Worm (Caenorhabditis elegans) whole organism, mixed stage, embryonic: ENCODE data around the gene srz-78.

Experiments
- M03D4.4 ChIP-seq: sonication (generic microtip); optimal IDR thresholded peaks from 2 replicates; lab custom pipeline; 2017; ENCODE audit warnings: mild to moderate bottlenecking, missing genetic modification characterization, missing compliant biosample characterization
- bed-3 ChIP-seq: fragments of 200-800 bp; sonication (Bioruptor generic); optimal IDR thresholded peaks from 3 replicates; lab custom pipeline; 2018; ENCODE audit warnings: mild to moderate bottlenecking, missing genetic modification characterization, moderate library complexity, missing compliant biosample characterization
- ceh-83 ChIP-seq: fragments of 200-800 bp; sonication (Bioruptor generic); optimal IDR thresholded peaks from 2 replicates; lab custom pipeline; 2018; ENCODE audit warnings: mild to moderate bottlenecking, missing genetic modification characterization, missing compliant biosample characterization
- elt-1 ChIP-seq: sonication (generic microtip); optimal IDR thresholded peaks from 2 replicates; lab custom pipeline; 2017; ENCODE audit warnings: missing genetic modification characterization, mild to moderate bottlenecking, missing compliant biosample characterization, antibody characterized with exemption, moderate library complexity, borderline replicate concordance; ENCODE audit not compliant: insufficient read depth
- lin-32 ChIP-seq: fragments of 200-800 bp; sonication (Bioruptor generic); optimal IDR thresholded peaks from 2 replicates; lab custom pipeline; 2018; ENCODE audit warnings: mild to moderate bottlenecking, missing genetic modification characterization, missing compliant biosample characterization
- snpc-4 ChIP-seq: fragments of 150-350 bp; optimal IDR thresholded peaks from 2 replicates; lab custom pipeline; 2014; ENCODE audit warnings: missing biosample characterization, missing genetic modification characterization
- unc-120 ChIP-seq: sonication (generic microtip); optimal IDR thresholded peaks from 2 replicates; lab custom pipeline; 2017; ENCODE audit warnings: missing genetic modification characterization, missing compliant biosample characterization; ENCODE audit not compliant: poor library complexity, severe bottlenecking
- unc-62 ChIP-seq: fragments of 150-350 bp; optimal IDR thresholded peaks from 2 replicates; lab custom pipeline; 2014; ENCODE audit warnings: missing biosample characterization, missing genetic modification reagents, missing genetic modification characterization

ce11 chrIV:3496358-3496757 is 4.8 kb downstream of the srz-78 start, which contains the start of gene C09G12.17:
- TF ChIP-seq bed-3 (GFP tag; lab: Kevin White, UChicago) (no peak), elt-1 (no peak), snpc-4 (tag; lab: Kevin White, UChicago) (no peak), unc-62 (GFP tag; lab: Kevin White, UChicago) (no peak), lin-32 (GFP tag; lab: Kevin White, UChicago) (no peak), ceh-83 (no peak), M03D4.4 (tag; lab: Kevin White, UChicago) (no peak), unc-120 (tag; lab: Kevin White, UChicago) (no peak)
